Worm (Caenorhabditis elegans): ENCODE results near the gene pafo-1.

- TF ChIP-seq odd-2 (tag; optimal IDR thresholded peaks at IDR 0.05) (no peak), F13H6.1 (tag; optimal IDR thresholded peaks at IDR 0.05) (no peak), dve-1 (tag; optimal IDR thresholded peaks at IDR 0.05) (no peak), sox-2 (GFP tag; IDR thresholded peaks at IDR 0.05) (no peak), ceh-31 (tag; optimal IDR thresholded peaks at IDR 0.05) (no peak)
Observed at ce11 chrV:11490382-11490781, 31.1 kb upstream of the pafo-1 start, which contains the start of gene dhs-19.

All from whole organism, late embryonic.